Worm (Caenorhabditis elegans): ENCODE results near the gene Y57A10A.27.

Y57A10A.27 gene

ce11 chrII:12278602-12279001, 3.8 kb upstream of the Y57A10A.27 start:
- TF ChIP-seq W03F9.2 (tag; optimal IDR thresholded peaks at IDR 0.05) (no peak), dao-5 (tag; optimal IDR thresholded peaks at IDR 0.05) (no peak), him-1 (tag; optimal IDR thresholded peaks at IDR 0.05) (no peak)

ce11 chrII:12268857-12269256, 6.0 kb downstream of the Y57A10A.27 start:
- TF ChIP-seq W03F9.2 (tag; optimal IDR thresholded peaks at IDR 0.05) (no peak), him-1 (tag; optimal IDR thresholded peaks at IDR 0.05) (no peak), dao-5 (tag; optimal IDR thresholded peaks at IDR 0.05) (no peak)

ce11 chrII:12266797-12267196, 8.0 kb downstream of the Y57A10A.27 start:
- TF ChIP-seq him-1 (tag; optimal IDR thresholded peaks at IDR 0.05) (no peak), W03F9.2 (tag; optimal IDR thresholded peaks at IDR 0.05) (no peak), dao-5 (tag; optimal IDR thresholded peaks at IDR 0.05) (no peak)

- TF ChIP-seq him-1 (tag; optimal IDR thresholded peaks at IDR 0.05) = no peak
- no peak for TF ChIP-seq W03F9.2 (tag; optimal IDR thresholded peaks at IDR 0.05)
- TF ChIP-seq dao-5 (tag; optimal IDR thresholded peaks at IDR 0.05) = no peak
Measured at ce11 chrII:12266145-12266544, 8.7 kb downstream of the Y57A10A.27 start, which contains the start of gene tric-1B.1. tric-1B.1 (minus strand) TSS chrII:12266245.

ce11 chrII:12264847-12265246, 10.0 kb downstream of the Y57A10A.27 start:
- no peak for TF ChIP-seq W03F9.2 (tag; optimal IDR thresholded peaks at IDR 0.05)

DNA sequence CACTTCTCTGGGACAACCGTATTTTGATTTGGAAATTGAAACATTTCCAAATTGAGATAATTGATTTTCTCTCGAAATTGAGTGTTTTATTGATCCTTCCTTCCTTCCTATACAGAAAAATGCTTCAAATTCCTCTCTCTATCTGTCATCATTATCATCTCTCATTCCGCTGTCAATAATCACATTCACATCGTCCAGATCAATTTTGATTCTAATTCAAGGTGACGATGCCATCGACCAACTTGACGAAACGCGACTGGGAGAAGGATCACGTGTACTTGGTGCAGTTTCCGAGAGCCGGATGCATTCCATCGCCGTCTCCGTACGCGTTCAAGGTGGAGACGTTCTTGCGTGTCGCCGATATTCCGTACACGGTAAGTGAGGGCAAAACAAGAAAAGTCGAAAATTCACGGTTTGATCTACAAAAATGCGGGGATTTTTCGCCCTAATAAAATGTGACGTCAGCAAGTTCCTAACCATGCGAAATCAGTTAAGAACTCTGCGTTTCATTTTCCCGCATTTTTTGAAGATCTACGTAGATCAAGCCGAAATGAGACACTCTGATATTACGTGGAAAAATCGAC, 10.8 kb downstream of the Y57A10A.27 start, which contains the start of gene faxc-1:
TSS of gene faxc-1 (plus strand) at position 222 of the 584 bp plus-strand sequence.
- TF ChIP-seq him-1 (tag; optimal IDR thresholded peaks at IDR 0.05) (no peak), dao-5 (tag; optimal IDR thresholded peaks at IDR 0.05) (no peak), W03F9.2 (tag; optimal IDR thresholded peaks at IDR 0.05) (no peak)

- TF ChIP-seq dao-5 (tag; optimal IDR thresholded peaks at IDR 0.05) = no peak
- TF ChIP-seq W03F9.2 (tag; optimal IDR thresholded peaks at IDR 0.05) = no peak
- no peak for TF ChIP-seq him-1 (tag; optimal IDR thresholded peaks at IDR 0.05)
Measured at ce11 chrII:12262567-12262966, 12.3 kb downstream of the Y57A10A.27 start.

- no peak for TF ChIP-seq W03F9.2 (tag; optimal IDR thresholded peaks at IDR 0.05)
- TF ChIP-seq him-1 (tag; optimal IDR thresholded peaks at IDR 0.05) = no peak
- no peak for TF ChIP-seq dao-5 (tag; optimal IDR thresholded peaks at IDR 0.05)
Measured at ce11 chrII:12261147-12261821, 13.6 kb downstream of the Y57A10A.27 start.

- TF ChIP-seq W03F9.2 (tag; optimal IDR thresholded peaks at IDR 0.05) = no peak
- no peak for TF ChIP-seq him-1 (tag; optimal IDR thresholded peaks at IDR 0.05)
- TF ChIP-seq dao-5 (tag; optimal IDR thresholded peaks at IDR 0.05) = no peak
Measured at ce11 chrII:12260538-12260937, 14.3 kb downstream of the Y57A10A.27 start.

DNA sequence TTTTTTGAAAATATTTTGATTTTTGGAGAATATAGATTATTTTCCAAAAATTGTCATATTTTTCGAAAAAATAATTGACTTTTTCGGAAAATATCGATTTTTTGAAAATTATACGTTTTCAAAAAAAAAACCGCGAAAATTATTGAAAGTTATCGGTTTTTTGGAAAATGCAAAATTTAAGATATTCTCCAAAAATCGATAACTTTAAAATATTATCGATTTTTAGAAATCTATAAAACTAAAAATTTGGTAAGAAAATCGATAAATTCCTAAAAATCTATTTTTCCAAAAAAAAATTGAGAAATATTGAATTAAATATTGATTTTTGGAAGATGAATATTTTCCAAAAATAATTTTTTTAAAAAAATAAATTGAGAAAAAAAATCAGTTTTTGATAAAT, 17.7 kb downstream of the Y57A10A.27 start:
- TF ChIP-seq him-1 (tag; optimal IDR thresholded peaks at IDR 0.05) = no peak
- no peak for TF ChIP-seq dao-5 (tag; optimal IDR thresholded peaks at IDR 0.05)
- TF ChIP-seq W03F9.2 (tag; optimal IDR thresholded peaks at IDR 0.05) = no peak

- TF ChIP-seq W03F9.2 (tag; optimal IDR thresholded peaks at IDR 0.05) (no peak), dao-5 (tag; optimal IDR thresholded peaks at IDR 0.05) (no peak), him-1 (tag; optimal IDR thresholded peaks at IDR 0.05) (no peak)
Measured at ce11 chrII:12256528-12256927, 18.3 kb downstream of the Y57A10A.27 start, which contains the start of gene parn-2. parn-2 (minus strand) TSS chrII:12256628.

DNA sequence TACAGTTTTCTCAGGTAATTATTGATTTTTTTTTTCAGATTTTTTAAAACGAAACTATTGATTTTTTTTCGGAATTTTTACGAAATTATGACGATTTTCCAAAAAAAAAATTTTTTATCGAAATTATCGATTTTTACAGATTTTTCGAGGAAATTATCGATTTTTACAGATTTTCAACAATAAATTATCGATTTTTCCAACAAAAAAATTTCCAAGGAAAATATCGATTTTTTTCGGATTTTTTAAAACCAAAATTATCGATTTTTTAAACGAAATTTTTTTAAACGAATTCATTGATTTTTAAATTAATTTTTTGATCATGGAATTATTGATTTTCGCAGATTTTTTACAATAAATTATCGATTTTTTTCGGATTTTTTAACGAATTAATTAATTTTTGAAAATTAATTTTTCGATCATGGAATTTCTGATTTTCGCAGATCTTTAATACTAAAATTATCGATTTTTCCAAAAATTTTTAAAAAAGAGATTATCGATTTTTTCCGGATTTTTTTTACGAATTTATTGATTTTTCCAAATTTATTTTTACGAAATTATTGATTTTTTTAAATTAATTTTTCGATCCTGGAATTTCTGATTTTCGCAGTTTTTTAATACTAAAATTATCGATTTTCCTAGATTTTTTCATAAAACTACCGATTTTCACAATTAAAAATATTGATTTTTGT, 19.2 kb downstream of the Y57A10A.27 start:
- TF ChIP-seq W03F9.2 (tag; optimal IDR thresholded peaks at IDR 0.05) = no peak
- TF ChIP-seq him-1 (tag; optimal IDR thresholded peaks at IDR 0.05) = no peak
- TF ChIP-seq dao-5 (tag; optimal IDR thresholded peaks at IDR 0.05) = no peak

DNA sequence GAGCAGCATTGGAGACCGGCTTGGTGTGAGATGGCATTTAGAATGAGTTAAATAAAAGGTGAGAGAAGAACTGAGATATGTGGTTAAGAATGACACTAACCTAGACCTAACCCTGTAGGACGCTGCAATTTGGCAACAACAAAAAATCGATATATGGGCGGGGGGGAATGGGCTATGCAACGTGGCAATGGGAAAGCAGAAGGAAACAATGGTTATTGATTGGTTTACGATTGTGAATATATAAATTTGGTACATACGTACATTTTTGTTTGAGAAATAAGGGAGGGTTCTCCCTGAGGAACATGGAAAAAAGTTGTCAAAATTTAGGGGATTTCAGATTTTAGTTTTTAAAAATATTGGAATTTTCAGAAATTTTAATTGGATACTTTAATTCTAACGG, 25.8 kb downstream of the Y57A10A.27 start, which contains the start of gene tag-276:
TSS of gene tag-276 (minus strand) at position 101 of the 400 bp plus-strand sequence.
- TF ChIP-seq dao-5 (tag; optimal IDR thresholded peaks at IDR 0.05) = no peak
- no peak for TF ChIP-seq W03F9.2 (tag; optimal IDR thresholded peaks at IDR 0.05)
- TF ChIP-seq him-1 (tag; optimal IDR thresholded peaks at IDR 0.05) = no peak

DNA sequence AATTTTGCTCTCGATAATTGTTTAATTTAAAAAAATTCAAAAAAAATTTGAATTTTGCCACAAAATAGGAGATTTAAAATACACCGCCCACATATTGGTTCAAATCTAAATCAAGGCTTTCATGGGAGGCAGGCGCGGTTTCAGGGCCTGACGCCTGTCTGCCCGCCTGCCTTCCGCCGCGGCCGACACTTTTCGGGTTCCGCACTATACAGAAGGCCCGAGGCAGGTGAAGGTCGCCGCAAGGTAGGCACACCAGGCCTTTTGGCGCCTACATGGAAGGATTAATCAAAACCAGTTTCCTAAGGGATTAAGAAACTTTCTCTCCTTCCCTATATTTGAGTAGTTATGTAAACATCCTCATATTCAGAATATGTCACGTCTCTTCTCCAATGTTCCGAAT, 32.3 kb downstream of the Y57A10A.27 start, which contains the start of gene Y57A10A.24:
TSS of gene Y57A10A.24 (plus strand) at position 396 of the 400 bp plus-strand sequence.
- TF ChIP-seq dao-5 (tag; optimal IDR thresholded peaks at IDR 0.05) (no peak), him-1 (tag; optimal IDR thresholded peaks at IDR 0.05) (no peak), W03F9.2 (tag; optimal IDR thresholded peaks at IDR 0.05) (no peak)
